Fruit fly (Drosophila melanogaster): Measurements from ENCODE around the gene Nepl13.

- TF ChIP-seq Sin3A (optimal IDR thresholded peaks at IDR 0.05) (no peak), psq (optimal IDR thresholded peaks at IDR 0.05) (no peak), insv (optimal IDR thresholded peaks at IDR 0.05) (no peak), Myc (optimal IDR thresholded peaks at IDR 0.05) (no peak), h (optimal IDR thresholded peaks at IDR 0.05) (no peak)
These were observed 6.7 kb upstream of the Nepl13 start, which contains the start of gene CG13841 for dm6 chr3R:22767599-22767998.
